Fruit fly (Drosophila melanogaster) whole organism, embryonic: ENCODE results near the gene Vlet.
A peak's percentile ranks its signal among the peaks of the same experiment; 100 is the strongest.

Source experiments
- Abd-B ChIP-seq: fragments of 200-800 bp; sonication (Bioruptor generic); optimal IDR thresholded peaks from 2 replicates; lab custom pipeline; 2018; ENCODE audit warnings: missing biosample characterization, mild to moderate bottlenecking, missing genetic modification characterization, moderate library complexity
- CG10321 ChIP-seq: fragments of 200-800 bp; sonication (Bioruptor generic); IDR thresholded peaks from 2 replicates; pipeline ENCODE4 v1.3.6; 2022; ENCODE audit warnings: missing biosample characterization, missing genetic modification characterization
- CG10543 ChIP-seq: fragments of 200-800 bp; sonication (Bioruptor generic); optimal IDR thresholded peaks from 3 replicates; lab custom pipeline; 2017; ENCODE audit warnings: missing biosample characterization, mild to moderate bottlenecking, missing genetic modification characterization, moderate library complexity
- CG10959 ChIP-seq: fragments of 200-800 bp; sonication (Bioruptor generic); IDR thresholded peaks from 2 replicates; pipeline ENCODE4 v1.3.6; 2022; ENCODE audit warnings: missing biosample characterization, missing genetic modification characterization
- CG11723 ChIP-seq: fragments of 200-800 bp; sonication (Bioruptor generic); optimal IDR thresholded peaks from 2 replicates; lab custom pipeline; 2017; ENCODE audit warnings: missing biosample characterization, mild to moderate bottlenecking, missing genetic modification characterization
- CG14014 ChIP-seq: fragments of 200-800 bp; sonication (Bioruptor generic); IDR thresholded peaks from 2 replicates; pipeline ENCODE4 v1.3.6; 2022; ENCODE audit warnings: missing biosample characterization, missing genetic modification characterization
- CG15514 ChIP-seq: fragments of 200-800 bp; sonication (Bioruptor generic); optimal IDR thresholded peaks from 3 replicates; lab custom pipeline; 2017; ENCODE audit warnings: missing biosample characterization, missing genetic modification characterization, mild to moderate bottlenecking, moderate library complexity, missing genetic modification reagents
- CG18599 ChIP-seq: fragments of 200-800 bp; sonication (Bioruptor generic); optimal IDR thresholded peaks from 3 replicates; lab custom pipeline; 2017; ENCODE audit warnings: missing biosample characterization, missing genetic modification characterization, mild to moderate bottlenecking, moderate library complexity, missing genetic modification reagents
- CG18619 ChIP-seq: fragments of 200-800 bp; sonication (Bioruptor generic); optimal IDR thresholded peaks from 3 replicates; lab custom pipeline; 2017; ENCODE audit warnings: missing biosample characterization, mild to moderate bottlenecking, missing genetic modification characterization
- CG3163 ChIP-seq: fragments of 200-800 bp; sonication (Bioruptor generic); optimal IDR thresholded peaks from 3 replicates; lab custom pipeline; 2016; ENCODE audit warnings: missing biosample characterization, missing genetic modification characterization
- CG32532 ChIP-seq: fragments of 200-800 bp; sonication (Bioruptor generic); IDR thresholded peaks from 2 replicates; pipeline ENCODE4 v1.3.6; 2022; ENCODE audit warnings: missing biosample characterization, missing genetic modification characterization
- CG3281 ChIP-seq: fragments of 200-800 bp; sonication (Bioruptor generic); optimal IDR thresholded peaks from 3 replicates; lab custom pipeline; 2017; ENCODE audit warnings: missing biosample characterization, mild to moderate bottlenecking, missing genetic modification characterization
- CG34224 ChIP-seq: fragments of 200-800 bp; sonication (Bioruptor generic); IDR thresholded peaks from 3 replicates; pipeline ENCODE4 v1.3.6; 2022; ENCODE audit warnings: missing biosample characterization, missing genetic modification characterization; ENCODE audit not compliant: partially characterized antibody
- CG3726 ChIP-seq: fragments of 200-800 bp; sonication (Bioruptor generic); IDR thresholded peaks from 3 replicates; pipeline ENCODE4, ENCODE4 v1.3.6; 2022; ENCODE audit warnings: missing biosample characterization, missing genetic modification characterization
- CG4328 ChIP-seq: fragments of 200-800 bp; sonication (Bioruptor generic); optimal IDR thresholded peaks from 3 replicates; lab custom pipeline; 2017; ENCODE audit warnings: missing biosample characterization, missing genetic modification reagents, missing genetic modification characterization
- CG7786 ChIP-seq: fragments of 200-800 bp; sonication (Bioruptor generic); optimal IDR thresholded peaks from 2 replicates; lab custom pipeline; 2016; ENCODE audit warnings: missing biosample characterization, missing genetic modification characterization
- CG7839 ChIP-seq: fragments of 200-800 bp; sonication (Bioruptor generic); optimal IDR thresholded peaks from 3 replicates; lab custom pipeline; 2018; ENCODE audit warnings: missing biosample characterization, mild to moderate bottlenecking, missing genetic modification characterization, moderate library complexity
- CG7963 ChIP-seq: fragments of 200-800 bp; sonication (Bioruptor generic); IDR thresholded peaks from 3 replicates; pipeline ENCODE4 v1.3.6; 2022; ENCODE audit warnings: missing biosample characterization, missing genetic modification characterization; ENCODE audit not compliant: partially characterized antibody
- CG8944 ChIP-seq: fragments of 200-800 bp; sonication (Bioruptor generic); optimal IDR thresholded peaks from 3 replicates; lab custom pipeline; 2016; ENCODE audit warnings: missing biosample characterization, missing genetic modification characterization
- CG9727 ChIP-seq: fragments of 200-800 bp; sonication (Bioruptor generic); optimal IDR thresholded peaks from 3 replicates; lab custom pipeline; 2017; ENCODE audit warnings: missing biosample characterization, mild to moderate bottlenecking, missing genetic modification characterization
- CHES-1-like ChIP-seq: fragments of 200-800 bp; sonication (Bioruptor generic); optimal IDR thresholded peaks from 2 replicates; lab custom pipeline; 2016; ENCODE audit warnings: missing biosample characterization, missing genetic modification characterization
- Fer1 ChIP-seq: fragments of 200-800 bp; sonication (Bioruptor generic); optimal IDR thresholded peaks from 2 replicates; lab custom pipeline; 2017; ENCODE audit warnings: missing biosample characterization, mild to moderate bottlenecking, missing genetic modification characterization
- HLH54F ChIP-seq: fragments of 200-800 bp; sonication (Bioruptor generic); optimal IDR thresholded peaks from 3 replicates; lab custom pipeline; 2016; ENCODE audit warnings: missing biosample characterization, missing genetic modification characterization
- Hr3 ChIP-seq: fragments of 200-800 bp; sonication (Bioruptor generic); optimal IDR thresholded peaks from 3 replicates; lab custom pipeline; 2016; ENCODE audit warnings: missing biosample characterization, missing genetic modification characterization
- Jarid2 ChIP-seq: fragments of 200-800 bp; sonication (Bioruptor generic); optimal IDR thresholded peaks from 3 replicates; lab custom pipeline; 2017; ENCODE audit warnings: mild to moderate bottlenecking, missing biosample characterization, missing genetic modification reagents, missing genetic modification characterization
- Meics ChIP-seq: fragments of 200-800 bp; sonication (Bioruptor generic); optimal IDR thresholded peaks from 2 replicates; lab custom pipeline; 2017; ENCODE audit warnings: missing biosample characterization, mild to moderate bottlenecking, missing genetic modification characterization
- NC2β ChIP-seq: fragments of 200-800 bp; sonication (Bioruptor generic); optimal IDR thresholded peaks from 2 replicates; lab custom pipeline; 2016; ENCODE audit warnings: missing biosample characterization, missing genetic modification characterization
- Sox102F ChIP-seq: fragments of 200-800 bp; sonication (Bioruptor generic); optimal IDR thresholded peaks from 2 replicates; lab custom pipeline; 2018; ENCODE audit warnings: missing biosample characterization, mild to moderate bottlenecking, missing genetic modification characterization, moderate library complexity
- Trl ChIP-seq, 3 experiments: fragments of >200 bp in 2 of 3; fragments of 200-800 bp in 1 of 3; sonication (Bioruptor generic) in 1 of 3; optimal IDR thresholded peaks; 2 replicates in 1 of 3; 3 replicates in 2 of 3; lab custom pipeline; 2016 to 2017; ENCODE audit warnings: missing biosample characterization in 1 of 3, missing genetic modification characterization in 1 of 3
- Vsx1 ChIP-seq: fragments of 200-800 bp; sonication (Bioruptor generic); optimal IDR thresholded peaks from 2 replicates; lab custom pipeline; 2017; ENCODE audit warnings: missing biosample characterization, mild to moderate bottlenecking, missing genetic modification characterization, missing genetic modification reagents
- chn ChIP-seq: fragments of 200-800 bp; sonication (Bioruptor generic); optimal IDR thresholded peaks from 2 replicates; lab custom pipeline; 2016; ENCODE audit warnings: missing biosample characterization, missing genetic modification characterization
- croc ChIP-seq: fragments of 200-800 bp; sonication (Bioruptor generic); conservative IDR thresholded peaks from 3 replicates; pipeline ENCODE4 v1.3.6; 2022; ENCODE audit warnings: missing biosample characterization, missing genetic modification characterization
- fd96Cb ChIP-seq: fragments of 200-800 bp; sonication (Bioruptor generic); optimal IDR thresholded peaks from 2 replicates; lab custom pipeline; 2018; ENCODE audit warnings: missing biosample characterization, mild to moderate bottlenecking, missing genetic modification characterization, moderate library complexity
- ken ChIP-seq: fragments of 200-800 bp; sonication (Bioruptor generic); IDR thresholded peaks from 3 replicates; pipeline ENCODE4 v1.3.6; 2022; ENCODE audit warnings: missing biosample characterization, missing genetic modification characterization
- nom ChIP-seq: fragments of 200-800 bp; sonication (Bioruptor generic); optimal IDR thresholded peaks from 2 replicates; lab custom pipeline; 2017; ENCODE audit warnings: missing biosample characterization, missing genetic modification characterization, mild to moderate bottlenecking, moderate library complexity, missing genetic modification reagents
- pfk ChIP-seq: fragments of 200-800 bp; sonication (Bioruptor generic); optimal IDR thresholded peaks from 2 replicates; lab custom pipeline; 2018; ENCODE audit warnings: missing biosample characterization, mild to moderate bottlenecking, missing genetic modification characterization, moderate library complexity
- pho ChIP-seq: fragments of 200-800 bp; sonication (Bioruptor generic); optimal IDR thresholded peaks from 2 replicates; lab custom pipeline; 2016; ENCODE audit warnings: missing biosample characterization, missing genetic modification characterization
- prd ChIP-seq, 3 experiments: fragments of >200 bp in 2 of 3; fragments of 200-800 bp in 1 of 3; sonication (Bioruptor generic) in 1 of 3; optimal IDR thresholded peaks in 2 of 3; IDR thresholded peaks in 1 of 3; 2 replicates in 2 of 3; 3 replicates in 1 of 3; pipeline versions ENCODE4 v1.3.6 to Lab custom; 2017 to 2022; ENCODE audit warnings: missing biosample characterization in 1 of 3, missing genetic modification characterization in 1 of 3
- ssp ChIP-seq: fragments of 200-800 bp; sonication (Bioruptor generic); IDR thresholded peaks from 2 replicates; pipeline ENCODE4 v1.3.6; 2022; ENCODE audit warnings: missing biosample characterization, missing genetic modification characterization
- stwl ChIP-seq: fragments of 200-800 bp; sonication (Bioruptor generic); optimal IDR thresholded peaks from 3 replicates; lab custom pipeline; 2018; ENCODE audit warnings: missing biosample characterization, mild to moderate bottlenecking, missing genetic modification characterization, moderate library complexity
- sug ChIP-seq: fragments of 200-800 bp; optimal IDR thresholded peaks from 2 replicates; lab custom pipeline; 2019; ENCODE audit warnings: missing biosample characterization, mild to moderate bottlenecking, missing genetic modification characterization, moderate library complexity
- tna ChIP-seq: fragments of 200-800 bp; sonication (Bioruptor generic); IDR thresholded peaks from 2 replicates; pipeline ENCODE4 v1.3.6; 2022; ENCODE audit warnings: missing biosample characterization, missing genetic modification characterization; ENCODE audit not compliant: partially characterized antibody
- trh ChIP-seq: fragments of 200-800 bp; sonication (Bioruptor generic); optimal IDR thresholded peaks from 2 replicates; lab custom pipeline; 2016; ENCODE audit warnings: missing biosample characterization, missing genetic modification characterization
- unc-4 ChIP-seq: fragments of 200-800 bp; sonication (Bioruptor generic); IDR thresholded peaks from 2 replicates; pipeline ENCODE4 v1.3.6; 2022; ENCODE audit warnings: missing biosample characterization, missing genetic modification characterization; ENCODE audit not compliant: partially characterized antibody
- unpg ChIP-seq: fragments of 200-800 bp; sonication (Bioruptor generic); optimal IDR thresholded peaks from 3 replicates; lab custom pipeline; 2018; ENCODE audit warnings: missing biosample characterization, mild to moderate bottlenecking, missing genetic modification characterization, moderate library complexity
- vfl ChIP-seq: fragments of 200-800 bp; sonication (Bioruptor generic); optimal IDR thresholded peaks from 2 replicates; lab custom pipeline; 2016; ENCODE audit warnings: missing biosample characterization, missing genetic modification characterization

Gene Vlet

DNA sequence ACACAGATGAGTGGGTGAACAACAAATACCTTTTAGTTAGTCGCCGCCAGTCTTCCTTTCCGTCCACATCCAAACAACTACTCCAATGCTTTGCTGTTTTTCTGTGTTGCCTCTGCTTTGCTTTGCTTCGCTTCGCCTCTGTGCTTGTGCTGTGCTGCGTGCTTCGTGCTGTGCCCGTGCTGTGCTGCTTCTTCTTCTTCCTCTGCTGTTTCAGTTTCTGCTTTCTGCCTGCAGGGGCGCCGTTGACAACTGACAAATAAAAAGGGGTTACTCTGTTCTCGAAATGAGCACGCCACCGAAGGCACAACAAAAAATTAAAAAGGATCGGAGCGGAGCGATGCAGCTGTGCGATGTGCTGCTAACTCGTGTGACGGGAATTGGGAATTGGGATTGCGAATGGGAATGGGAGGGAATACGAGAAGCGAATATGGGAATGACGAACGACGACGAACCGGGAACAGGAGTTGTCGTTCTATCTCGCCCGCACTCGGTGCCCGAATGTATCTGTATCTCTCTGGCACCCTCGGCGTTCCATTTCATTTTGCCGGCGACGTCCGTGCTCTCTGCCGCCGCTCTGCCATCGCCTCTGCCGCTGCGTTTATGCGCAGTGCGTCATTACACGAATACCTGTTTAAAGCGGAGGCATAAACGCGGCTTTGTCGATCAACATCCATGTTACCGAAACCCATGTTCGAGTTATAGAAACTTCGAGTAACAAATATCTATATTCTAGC lies 36.3 kb upstream of the Vlet start (continued):
- TF ChIP-seq CG10321 (GFP tag; lab: Robert Waterston, UW) (peak; percentile 55), NC2β (GFP tag; lab: Kevin White, UChicago) (peak; percentile 23), Trl (optimal IDR thresholded peaks at IDR 0.05; lab: Kevin White, UChicago) (peak in 1 of 2 experiments; percentile 30), Trl (GFP tag; optimal IDR thresholded peaks at IDR 0.05; lab: Kevin White, UChicago) (peak; percentile 18), CG3163 (GFP tag; lab: Kevin White, UChicago) (peak; percentile 71), CG4328 (peak; percentile 39), stwl (tag; lab: Kevin White, UChicago) (no peak), CG18619 (GFP tag; lab: Kevin White, UChicago) (peak; percentile 71), chn (GFP tag; lab: Kevin White, UChicago) (peak; percentile 25), CG7839 (tag; lab: Kevin White, UChicago) (peak; percentile 79), CG32532 (peak; percentile 77), Abd-B (GFP tag; lab: Kevin White, UChicago) (peak; percentile 60), Sox102F (peak; percentile 72), fd96Cb (peak; percentile 26), CG3281 (peak; percentile 35), Vsx1 (GFP tag; lab: Kevin White, UChicago) (peak; percentile 23), Meics (GFP tag; lab: Kevin White, UChicago) (peak; percentile 82), pho (peak; percentile 79), CG10543 (GFP tag; lab: Kevin White, UChicago) (peak; percentile 73), tna (GFP tag; lab: Robert Waterston, UW) (no peak), ken (GFP tag; lab: Robert Waterston, UW) (peak; percentile 71; the same call in 2 of the 3 replicates), CG8944 (GFP tag; lab: Kevin White, UChicago) (peak; percentile 64), pfk (peak; percentile 98), vfl (GFP tag; lab: Kevin White, UChicago) (peak; percentile 14), Hr3 (GFP tag; lab: Kevin White, UChicago) (peak; percentile 43), CG34224 (GFP tag; lab: Robert Waterston, UW) (0 out of 3 replicates have a peak, but pooled peaks have one; percentile 17), HLH54F (GFP tag; lab: Kevin White, UChicago) (peak; percentile 85), CG3726 (peak; percentile 59; the same call in 1 of the 3 replicates), CHES-1-like (peak; percentile 89), CG18599 (GFP tag; lab: Kevin White, UChicago) (peak; percentile 77), Jarid2 (GFP tag; lab: Kevin White, UChicago) (peak; percentile 60), croc (0 out of 3 replicates have a peak, but pooled peaks have one; percentile 20), unpg (GFP tag; lab: Kevin White, UChicago) (peak; percentile 66), ssp (GFP tag; lab: Robert Waterston, UW) (peak; percentile 13; the same call in 1 of the 2 replicates), CG7786 (peak; percentile 82), CG9727 (peak; percentile 54), CG11723 (GFP tag; lab: Kevin White, UChicago) (peak; percentile 9), Fer1 (GFP tag; lab: Kevin White, UChicago) (peak; percentile 72), prd (optimal IDR thresholded peaks at IDR 0.05; lab: Kevin White, UChicago) (no peak), prd (GFP tag; IDR thresholded peaks at IDR 0.05; lab: Robert Waterston, UW) (peak; percentile 77), CG15514 (GFP tag; lab: Kevin White, UChicago) (peak; percentile 77), trh (GFP tag; lab: Kevin White, UChicago) (no peak), CG14014 (GFP tag; lab: Robert Waterston, UW) (peak; percentile 76), CG7963 (GFP tag; lab: Robert Waterston, UW) (0 out of 3 replicates have a peak, but pooled peaks have one; percentile 57), unc-4 (GFP tag; lab: Robert Waterston, UW) (peak; percentile 30), sug (tag; lab: Kevin White, UChicago) (peak; percentile 45), nom (GFP tag; lab: Kevin White, UChicago) (peak; percentile 53), CG10959 (peak; percentile 55)
